Fruit fly (Drosophila melanogaster) whole organism, adult: ENCODE data around the gene CG14022.

Experiments
- CG12768 ChIP-seq: fragments of 200-800 bp; sonication (Bioruptor generic); optimal IDR thresholded peaks from 2 replicates; lab custom pipeline; 2017; ENCODE audit warnings: missing biosample characterization, missing genetic modification characterization, mild to moderate bottlenecking, moderate library complexity, missing genetic modification reagents
- CG1620 ChIP-seq: fragments of 200-800 bp; sonication (Bioruptor generic); optimal IDR thresholded peaks from 2 replicates; lab custom pipeline; 2016; ENCODE audit warnings: missing biosample characterization, missing genetic modification characterization
- CG5204 ChIP-seq: fragments of 200-800 bp; sonication (Bioruptor generic); optimal IDR thresholded peaks from 2 replicates; lab custom pipeline; 2016; ENCODE audit warnings: missing biosample characterization, missing genetic modification characterization
- CG7045 ChIP-seq: fragments of 200-800 bp; sonication (Bioruptor generic); optimal IDR thresholded peaks from 2 replicates; lab custom pipeline; 2017; ENCODE audit warnings: missing biosample characterization, mild to moderate bottlenecking, missing genetic modification characterization
- bab1 ChIP-seq: fragments of 200-800 bp; sonication (Bioruptor generic); optimal IDR thresholded peaks from 3 replicates; lab custom pipeline; 2019; ENCODE audit warnings: missing biosample characterization, mild to moderate bottlenecking, missing genetic modification characterization, moderate library complexity
- cic ChIP-seq: fragments of 200-800 bp; sonication (Bioruptor generic); optimal IDR thresholded peaks from 2 replicates; lab custom pipeline; 2017; ENCODE audit warnings: missing biosample characterization, mild to moderate bottlenecking, missing genetic modification characterization, moderate library complexity
- kay ChIP-seq: fragments of 200-800 bp; sonication (Bioruptor generic); peaks from one replicate; lab custom pipeline; 2016; ENCODE audit warnings: missing biosample characterization, missing genetic modification characterization, borderline replicate concordance
- ovo ChIP-seq: fragments of 200-800 bp; sonication (Bioruptor generic); optimal IDR thresholded peaks from 2 replicates; lab custom pipeline; 2016; ENCODE audit warnings: missing biosample characterization, missing genetic modification characterization
- pad ChIP-seq: fragments of 200-800 bp; sonication (Bioruptor generic); optimal IDR thresholded peaks from 3 replicates; lab custom pipeline; 2017; ENCODE audit warnings: missing biosample characterization, missing genetic modification characterization, mild to moderate bottlenecking, moderate library complexity, missing genetic modification reagents
- tj ChIP-seq: fragments of 200-800 bp; sonication (Bioruptor generic); optimal IDR thresholded peaks from 3 replicates; lab custom pipeline; 2017; ENCODE audit warnings: missing biosample characterization, mild to moderate bottlenecking, missing genetic modification characterization, moderate library complexity

DNA sequence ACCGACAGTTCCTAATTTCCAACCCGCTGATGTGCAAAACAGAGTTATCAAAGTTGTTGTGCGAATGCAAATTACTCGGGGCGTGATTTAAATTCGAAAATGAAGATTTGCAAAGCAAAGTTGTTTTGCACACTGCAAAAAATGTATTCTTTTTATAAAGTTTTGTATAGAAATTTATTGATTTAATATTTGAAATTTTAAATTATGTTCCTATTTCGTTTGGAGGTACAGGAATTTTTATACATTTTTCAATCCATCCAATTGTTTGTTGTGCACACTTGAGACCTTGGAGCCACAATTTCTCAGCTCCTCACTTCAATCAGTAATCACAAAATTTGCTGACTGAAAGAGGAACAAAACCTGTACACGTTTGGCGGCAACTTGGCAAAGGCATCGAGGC is 46.3 kb upstream of the CG14022 start:
- TF ChIP-seq cic (GFP tag; lab: Kevin White, UChicago), result no peak
- no peak for TF ChIP-seq ovo (GFP tag; lab: Kevin White, UChicago)
- no peak for TF ChIP-seq CG1620 (GFP tag; lab: Kevin White, UChicago)
- no peak for TF ChIP-seq tj (GFP tag; lab: Kevin White, UChicago)
- no peak for TF ChIP-seq bab1 (GFP tag; lab: Kevin White, UChicago)
- TF ChIP-seq kay (GFP tag; lab: Kevin White, UChicago), result no peak
- no peak for TF ChIP-seq CG7045
- no peak for TF ChIP-seq CG12768 (GFP tag; lab: Kevin White, UChicago)
- TF ChIP-seq CG5204 (GFP tag; lab: Kevin White, UChicago), result no peak
- no peak for TF ChIP-seq pad (GFP tag; lab: Kevin White, UChicago)
